Worm (Caenorhabditis elegans) whole organism, mixed stage, embryonic: ENCODE data around the gene dyc-1.

Experiments
- drap-1 ChIP-seq: fragments of 200-800 bp; sonication (Bioruptor generic); optimal IDR thresholded peaks from 3 replicates; lab custom pipeline; 2018; ENCODE audit warnings: mild to moderate bottlenecking, missing genetic modification characterization, missing compliant biosample characterization
- lsy-2 ChIP-seq: fragments of 150-350 bp; optimal IDR thresholded peaks from 2 replicates; lab custom pipeline; 2014; ENCODE audit warnings: missing biosample characterization, missing genetic modification characterization
- nhr-28 ChIP-seq: fragments of 150-350 bp; optimal IDR thresholded peaks from 2 replicates; lab custom pipeline; 2014; ENCODE audit warnings: missing biosample characterization, missing genetic modification characterization
- nhr-76 ChIP-seq: sonication (generic microtip); optimal IDR thresholded peaks from 2 replicates; lab custom pipeline; 2017; ENCODE audit warnings: missing biosample characterization, missing genetic modification characterization
- pha-4 ChIP-seq: fragments of 150-350 bp; optimal IDR thresholded peaks from 2 replicates; lab custom pipeline; 2018; ENCODE audit warnings: missing biosample characterization, missing genetic modification reagents, missing genetic modification characterization

DNA sequence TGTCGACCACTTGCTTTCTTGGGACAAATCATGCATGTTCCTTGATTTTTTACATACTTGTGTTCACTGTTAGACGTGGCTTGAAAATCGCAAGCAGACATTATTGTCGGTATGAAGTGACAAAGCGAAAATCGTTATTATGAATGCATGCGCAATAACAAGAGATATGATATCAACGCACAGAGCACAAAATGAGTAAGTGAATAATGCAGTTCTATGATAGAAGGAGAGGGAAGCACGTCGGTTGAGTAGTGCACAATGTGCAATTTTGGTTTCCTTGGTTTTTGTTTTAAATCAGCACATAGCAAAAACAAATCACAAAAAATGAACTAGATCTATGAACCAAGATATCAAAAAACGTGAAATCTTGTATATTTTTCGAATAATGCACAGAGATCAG is 64.0 kb downstream of the dyc-1 start, which contains the start of gene nhr-281:
- TF ChIP-seq drap-1 (no peak), pha-4 (tag; lab: Kevin White, UChicago) (no peak), lsy-2 (tag; lab: Kevin White, UChicago) (no peak), nhr-76 (tag; lab: Kevin White, UChicago) (no peak), nhr-28 (no peak)
